Worm (Caenorhabditis elegans): Measurements from ENCODE around the gene frm-10.

The frm-10 gene

DNA sequence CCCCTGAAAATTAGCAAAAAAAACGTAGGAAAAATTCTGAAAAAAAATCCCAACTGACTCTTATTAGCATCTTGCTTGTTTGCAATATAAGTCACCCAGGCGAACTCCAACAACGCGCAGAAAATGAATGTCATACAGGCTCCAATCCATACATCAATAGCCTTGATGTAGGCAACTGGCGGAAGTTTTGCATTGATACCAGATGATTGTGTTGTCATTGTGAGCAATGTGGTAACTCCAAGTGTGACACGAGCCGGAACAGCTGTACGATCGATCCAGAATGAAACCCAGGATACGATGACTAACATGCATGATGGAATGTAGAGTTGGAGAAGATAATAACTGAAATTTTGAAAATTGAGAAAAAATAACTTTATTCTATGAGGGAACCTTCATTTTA, 36.2 kb downstream of the frm-10 start:
- TF ChIP-seq eor-1 (tag; optimal IDR thresholded peaks at IDR 0.05) (no peak), snpc-4 (tag; optimal IDR thresholded peaks at IDR 0.05) (no peak), egl-27 (tag; optimal IDR thresholded peaks at IDR 0.05) (no peak), nhr-12 (tag; optimal IDR thresholded peaks at IDR 0.05) (no peak), fos-1 (tag; optimal IDR thresholded peaks at IDR 0.05) (no peak), nhr-76 (tag; optimal IDR thresholded peaks at IDR 0.05) (no peak), pqm-1 (tag; optimal IDR thresholded peaks at IDR 0.05) (no peak), ztf-4 (tag; optimal IDR thresholded peaks at IDR 0.05) (no peak), egl-5 (tag; optimal IDR thresholded peaks at IDR 0.05) (no peak), ceh-16 (tag; optimal IDR thresholded peaks at IDR 0.05) (no peak), ztf-11 (tag; optimal IDR thresholded peaks at IDR 0.05) (no peak), tbx-2 (tag; optimal IDR thresholded peaks at IDR 0.05) (no peak), ama-1 (optimal IDR thresholded peaks at IDR 0.05) (no peak), elt-1 (tag; optimal IDR thresholded peaks at IDR 0.05) (no peak), nhr-11 (tag; optimal IDR thresholded peaks at IDR 0.05) (no peak), nhr-77 (tag; optimal IDR thresholded peaks at IDR 0.05) (no peak), unc-62 (GFP tag; optimal IDR thresholded peaks at IDR 0.05) (no peak), elt-3 (tag; optimal IDR thresholded peaks at IDR 0.05) (no peak), daf-12 (tag; optimal IDR thresholded peaks at IDR 0.05) (no peak), lsy-12 (tag; optimal IDR thresholded peaks at IDR 0.05) (no peak)

- TF ChIP-seq sea-2 (GFP tag; optimal IDR thresholded peaks at IDR 0.05) (no peak), lin-39 (tag; optimal IDR thresholded peaks at IDR 0.05) (no peak), unc-62 (GFP tag; optimal IDR thresholded peaks at IDR 0.05) (no peak)
These were observed 43.3 kb downstream of the frm-10 start, which contains the start of gene R11G10.4 for ce11 chrV:13506321-13506720. R11G10.4 (plus strand) TSS chrV:13506621.

ce11 chrV:13511618-13512017, 48.6 kb downstream of the frm-10 start, which contains the start of gene avr-15:
avr-15 (minus strand) TSS chrV:13511718.
- TF ChIP-seq lin-15B (tag; optimal IDR thresholded peaks at IDR 0.05) (no peak), elt-3 (tag; optimal IDR thresholded peaks at IDR 0.05) (no peak), lin-39 (tag; optimal IDR thresholded peaks at IDR 0.05) (no peak), unc-39 (tag; optimal IDR thresholded peaks at IDR 0.05) (no peak), ztf-11 (tag; optimal IDR thresholded peaks at IDR 0.05) (no peak), egl-5 (tag; optimal IDR thresholded peaks at IDR 0.05) (no peak), tbx-2 (tag; optimal IDR thresholded peaks at IDR 0.05) (no peak), elt-1 (tag; optimal IDR thresholded peaks at IDR 0.05) (no peak), fkh-10 (GFP tag; optimal IDR thresholded peaks at IDR 0.05) (no peak)

DNA sequence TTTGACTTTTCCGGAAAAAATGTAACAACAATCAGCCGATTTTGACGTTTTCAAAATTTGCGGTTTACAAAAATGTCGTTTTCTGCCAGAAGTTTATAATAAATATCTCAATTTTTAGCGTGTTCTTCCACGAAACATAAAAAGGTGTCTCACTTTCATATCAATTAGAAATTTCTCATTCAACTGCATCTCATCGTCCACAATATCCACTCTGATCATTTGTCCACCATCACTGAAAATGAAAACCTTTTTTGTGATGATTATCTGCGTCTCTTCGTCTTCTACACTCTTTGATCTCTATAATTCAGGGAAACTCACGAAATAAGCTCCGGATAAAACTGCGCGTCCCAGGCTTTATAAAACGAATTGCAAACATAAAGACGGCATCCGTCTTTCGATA, 49.5 kb downstream of the frm-10 start:
- TF ChIP-seq zag-1 (tag; optimal IDR thresholded peaks at IDR 0.05) (no peak), ztf-11 (tag; optimal IDR thresholded peaks at IDR 0.05) (no peak), egl-5 (tag; optimal IDR thresholded peaks at IDR 0.05) (no peak)

ce11 chrV:13515115-13515514, 52.1 kb downstream of the frm-10 start, which contains the start of gene semi-1:
semi-1 (minus strand) TSS chrV:13515215.
- TF ChIP-seq sea-2 (GFP tag; optimal IDR thresholded peaks at IDR 0.05) = no peak
- TF ChIP-seq pha-4 (tag; optimal IDR thresholded peaks at IDR 0.05) = no peak
